Fruit fly (Drosophila melanogaster) whole organism, embryonic: ENCODE measurements around the gene CG5810.
A peak's percentile ranks its signal among the peaks of the same experiment; 100 is the strongest.

ENCODE experiments used
- Ada2b ChIP-seq: fragments of 200-800 bp; sonication (Bioruptor generic); IDR thresholded peaks from 2 replicates; pipeline ENCODE4 v1.3.6; 2022; ENCODE audit warnings: missing biosample characterization, missing genetic modification characterization
- BtbVII ChIP-seq: fragments of 200-800 bp; sonication (Bioruptor generic); optimal IDR thresholded peaks from 3 replicates; lab custom pipeline; 2017; ENCODE audit warnings: missing biosample characterization, mild to moderate bottlenecking, missing genetic modification characterization
- CG10654 ChIP-seq: fragments of 200-800 bp; sonication (Bioruptor generic); optimal IDR thresholded peaks from 2 replicates; lab custom pipeline; 2016; ENCODE audit warnings: missing biosample characterization, missing genetic modification characterization
- CG11695 ChIP-seq: fragments of 200-800 bp; sonication (Bioruptor generic); IDR thresholded peaks from 3 replicates; pipeline ENCODE4 v1.3.6; 2022; ENCODE audit warnings: missing biosample characterization, missing genetic modification characterization
- CG1603 ChIP-seq: fragments of 200-800 bp; sonication (Bioruptor generic); optimal IDR thresholded peaks from 2 replicates; lab custom pipeline; 2019; ENCODE audit warnings: missing biosample characterization, mild to moderate bottlenecking, missing genetic modification characterization, moderate library complexity
- CG17361 ChIP-seq: fragments of 200-800 bp; sonication (Bioruptor generic); IDR thresholded peaks from 3 replicates; pipeline ENCODE4 v1.3.6; 2022; ENCODE audit warnings: missing biosample characterization, missing genetic modification characterization
- CG2712 ChIP-seq: fragments of 200-800 bp; optimal IDR thresholded peaks from 3 replicates; lab custom pipeline; 2019; ENCODE audit warnings: missing biosample characterization, mild to moderate bottlenecking, missing genetic modification characterization, moderate library complexity
- CG34224 ChIP-seq: fragments of 200-800 bp; sonication (Bioruptor generic); IDR thresholded peaks from 3 replicates; pipeline ENCODE4 v1.3.6; 2022; ENCODE audit warnings: missing biosample characterization, missing genetic modification characterization; ENCODE audit not compliant: partially characterized antibody
- CG4617 ChIP-seq: fragments of 200-800 bp; sonication (Bioruptor generic); optimal IDR thresholded peaks from 3 replicates; lab custom pipeline; 2016; ENCODE audit warnings: missing biosample characterization, missing genetic modification characterization, borderline replicate concordance
- CG4730 ChIP-seq: fragments of 200-800 bp; sonication (Bioruptor generic); IDR thresholded peaks from 2 replicates; pipeline ENCODE4 v1.3.6; 2022; ENCODE audit warnings: missing biosample characterization, missing genetic modification characterization
- CG6813 ChIP-seq: fragments of 200-800 bp; sonication (Bioruptor generic); optimal IDR thresholded peaks from 2 replicates; lab custom pipeline; 2017; ENCODE audit warnings: missing biosample characterization, missing genetic modification characterization, mild to moderate bottlenecking, moderate library complexity, missing genetic modification reagents
- Dip2 ChIP-seq: fragments of 200-800 bp; sonication (Bioruptor generic); IDR thresholded peaks from 2 replicates; pipeline ENCODE4 v1.3.6; 2022; ENCODE audit warnings: missing biosample characterization, missing genetic modification characterization
- E2f2 ChIP-seq: fragments of 200-800 bp; sonication (Bioruptor generic); IDR thresholded peaks from 2 replicates; pipeline ENCODE4 v1.3.6; 2022; ENCODE audit warnings: missing biosample characterization, missing genetic modification characterization
- ERR ChIP-seq: fragments of 200-800 bp; sonication (Bioruptor generic); optimal IDR thresholded peaks from 2 replicates; lab custom pipeline; 2016; ENCODE audit warnings: missing biosample characterization, missing genetic modification characterization
- Ets97D ChIP-seq: fragments of 200-800 bp; sonication (Bioruptor generic); optimal IDR thresholded peaks from 3 replicates; lab custom pipeline; 2016; ENCODE audit warnings: missing biosample characterization, missing genetic modification characterization
- HHEX ChIP-seq: fragments of 200-800 bp; sonication (Bioruptor generic); optimal IDR thresholded peaks from 3 replicates; lab custom pipeline; 2017; ENCODE audit warnings: missing biosample characterization, mild to moderate bottlenecking, missing genetic modification characterization, missing genetic modification reagents
- Hand ChIP-seq: fragments of 200-800 bp; sonication (Bioruptor generic); optimal IDR thresholded peaks from 2 replicates; lab custom pipeline; 2017; ENCODE audit warnings: mild to moderate bottlenecking, missing biosample characterization, missing genetic modification reagents, missing genetic modification characterization
- HmgZ ChIP-seq: fragments of 200-800 bp; sonication (Bioruptor generic); optimal IDR thresholded peaks from 2 replicates; lab custom pipeline; 2018; ENCODE audit warnings: missing biosample characterization, mild to moderate bottlenecking, missing genetic modification characterization
- Kr ChIP-seq: fragments of 200-800 bp; sonication (Bioruptor generic); optimal IDR thresholded peaks from 2 replicates; lab custom pipeline; 2017; ENCODE audit warnings: missing biosample characterization, mild to moderate bottlenecking, missing genetic modification characterization
- MESR4 ChIP-seq: fragments of 200-800 bp; sonication (Bioruptor generic); optimal IDR thresholded peaks from 2 replicates; lab custom pipeline; 2018; ENCODE audit warnings: missing biosample characterization, mild to moderate bottlenecking, missing genetic modification characterization, moderate library complexity
- Med ChIP-seq: fragments of 200-800 bp; sonication (Bioruptor generic); peaks from one replicate; lab custom pipeline; 2016; ENCODE audit warnings: missing biosample characterization, missing genetic modification characterization, mild to moderate bottlenecking, inconsistent platforms, moderate library complexity
- NC2β ChIP-seq: fragments of 200-800 bp; sonication (Bioruptor generic); optimal IDR thresholded peaks from 2 replicates; lab custom pipeline; 2016; ENCODE audit warnings: missing biosample characterization, missing genetic modification characterization
- Neu2 ChIP-seq: fragments of 200-800 bp; sonication (Bioruptor generic); optimal IDR thresholded peaks from 3 replicates; lab custom pipeline; 2016; ENCODE audit warnings: missing biosample characterization, missing genetic modification characterization, borderline replicate concordance
- Nf-YB ChIP-seq: fragments of 200-800 bp; sonication (Bioruptor generic); optimal IDR thresholded peaks from 3 replicates; lab custom pipeline; 2019; ENCODE audit warnings: missing biosample characterization, mild to moderate bottlenecking, missing genetic modification characterization, moderate library complexity
- Scr ChIP-seq: fragments of 200-800 bp; sonication (Bioruptor generic); IDR thresholded peaks from 2 replicates; pipeline ENCODE4 v1.3.6; 2022; ENCODE audit warnings: missing biosample characterization, missing genetic modification characterization; ENCODE audit not compliant: partially characterized antibody
- Side ChIP-seq: fragments of 200-800 bp; sonication (Bioruptor generic); optimal IDR thresholded peaks from 2 replicates; lab custom pipeline; 2016; ENCODE audit warnings: missing biosample characterization, missing genetic modification characterization
- Six4 ChIP-seq: fragments of 200-800 bp; sonication (Bioruptor generic); optimal IDR thresholded peaks from 2 replicates; lab custom pipeline; 2016; ENCODE audit warnings: missing biosample characterization, missing genetic modification characterization
- YL-1 ChIP-seq: fragments of 200-800 bp; sonication (Bioruptor generic); optimal IDR thresholded peaks from 3 replicates; lab custom pipeline; 2017; ENCODE audit warnings: missing biosample characterization, mild to moderate bottlenecking, missing genetic modification characterization
- ase ChIP-seq: fragments of 200-800 bp; sonication (Bioruptor generic); IDR thresholded peaks from 3 replicates; pipeline ENCODE4 v1.3.6; 2022; ENCODE audit warnings: missing biosample characterization, missing genetic modification characterization
- bcd ChIP-seq: fragments of 200-800 bp; sonication (Bioruptor generic); optimal IDR thresholded peaks from 2 replicates; lab custom pipeline; 2017; ENCODE audit warnings: missing biosample characterization, mild to moderate bottlenecking, missing genetic modification characterization
- bowl ChIP-seq: fragments of 200-800 bp; sonication (Bioruptor generic); IDR thresholded peaks from 2 replicates; pipeline ENCODE4 v1.3.6; 2022; ENCODE audit warnings: missing biosample characterization, missing genetic modification characterization
- chm ChIP-seq: fragments of 200-800 bp; sonication (Bioruptor generic); IDR thresholded peaks from 2 replicates; pipeline ENCODE4 v1.3.6; 2022; ENCODE audit warnings: missing biosample characterization, missing genetic modification characterization
- crc ChIP-seq: fragments of 200-800 bp; sonication (Bioruptor generic); optimal IDR thresholded peaks from 2 replicates; lab custom pipeline; 2016; ENCODE audit warnings: missing biosample characterization, missing genetic modification characterization
- disco-r ChIP-seq: fragments of 200-800 bp; sonication (Bioruptor generic); optimal IDR thresholded peaks from 2 replicates; lab custom pipeline; 2016; ENCODE audit warnings: missing biosample characterization, missing genetic modification characterization
- dysf ChIP-seq: fragments of 200-800 bp; sonication (Bioruptor generic); IDR thresholded peaks from 3 replicates; pipeline ENCODE4 v1.3.6; 2022; ENCODE audit warnings: missing biosample characterization, missing genetic modification characterization
- fd3F ChIP-seq: fragments of 200-800 bp; sonication (Bioruptor generic); optimal IDR thresholded peaks from 2 replicates; lab custom pipeline; 2018; ENCODE audit warnings: missing biosample characterization, mild to moderate bottlenecking, missing genetic modification characterization, moderate library complexity
- grn ChIP-seq: fragments of 200-800 bp; sonication (Bioruptor generic); optimal IDR thresholded peaks from 3 replicates; lab custom pipeline; 2017; ENCODE audit warnings: missing biosample characterization, missing genetic modification characterization
- gro ChIP-seq: fragments of 200-800 bp; sonication (Bioruptor generic); optimal IDR thresholded peaks from 2 replicates; lab custom pipeline; 2016; ENCODE audit warnings: missing biosample characterization, missing genetic modification characterization
- hbn ChIP-seq: fragments of 200-800 bp; sonication (Bioruptor generic); IDR thresholded peaks from 2 replicates; pipeline ENCODE4 v1.3.6; 2022; ENCODE audit warnings: missing biosample characterization, missing genetic modification characterization; ENCODE audit not compliant: partially characterized antibody
- hth ChIP-seq: fragments of >200 bp; optimal IDR thresholded peaks from 2 replicates; lab custom pipeline; 2017; ENCODE audit warnings: inconsistent platforms
- lbe ChIP-seq: fragments of 200-800 bp; sonication (Bioruptor generic); optimal IDR thresholded peaks from 2 replicates; lab custom pipeline; 2016; ENCODE audit warnings: missing biosample characterization, mild to moderate bottlenecking, missing genetic modification characterization
- nau ChIP-seq: fragments of 200-800 bp; sonication (Bioruptor generic); optimal IDR thresholded peaks from 3 replicates; lab custom pipeline; 2017; ENCODE audit warnings: missing biosample characterization, mild to moderate bottlenecking, missing genetic modification characterization, missing genetic modification reagents
- nerfin-2 ChIP-seq: fragments of 200-800 bp; sonication (Bioruptor generic); IDR thresholded peaks from 2 replicates; pipeline ENCODE4 v1.3.6; 2022; ENCODE audit warnings: missing biosample characterization, missing genetic modification characterization; ENCODE audit not compliant: partially characterized antibody
- p53 ChIP-seq: fragments of 200-800 bp; sonication (Bioruptor generic); optimal IDR thresholded peaks from 2 replicates; lab custom pipeline; 2016; ENCODE audit warnings: missing biosample characterization, missing genetic modification characterization
- peb ChIP-seq: fragments of 200-800 bp; sonication (Bioruptor generic); IDR thresholded peaks from 2 replicates; pipeline ENCODE4 v1.3.6; 2022; ENCODE audit warnings: missing biosample characterization, missing genetic modification characterization
- pho ChIP-seq: fragments of 200-800 bp; sonication (Bioruptor generic); optimal IDR thresholded peaks from 2 replicates; lab custom pipeline; 2016; ENCODE audit warnings: missing biosample characterization, missing genetic modification characterization
- pum ChIP-seq: fragments of 200-800 bp; sonication (Bioruptor generic); optimal IDR thresholded peaks from 2 replicates; lab custom pipeline; 2016; ENCODE audit warnings: missing biosample characterization, missing genetic modification characterization
- repo ChIP-seq: fragments of 200-800 bp; sonication (Bioruptor generic); optimal IDR thresholded peaks from 2 replicates; lab custom pipeline; 2016; ENCODE audit warnings: missing biosample characterization, missing genetic modification characterization
- row ChIP-seq: fragments of 200-800 bp; sonication (Bioruptor generic); IDR thresholded peaks from 3 replicates; pipeline ENCODE4 v1.3.6; 2022; ENCODE audit warnings: missing biosample characterization, missing genetic modification characterization
- salm ChIP-seq: fragments of 200-800 bp; sonication (Bioruptor generic); optimal IDR thresholded peaks from 2 replicates; lab custom pipeline; 2018; ENCODE audit warnings: missing biosample characterization, mild to moderate bottlenecking, missing genetic modification characterization
- sens ChIP-seq: fragments of 200-800 bp; sonication (Bioruptor generic); peaks from one replicate; lab custom pipeline; 2016; ENCODE audit warnings: missing biosample characterization, missing genetic modification characterization
- unpg ChIP-seq: fragments of 200-800 bp; sonication (Bioruptor generic); optimal IDR thresholded peaks from 3 replicates; lab custom pipeline; 2018; ENCODE audit warnings: missing biosample characterization, mild to moderate bottlenecking, missing genetic modification characterization, moderate library complexity
- zfh2 ChIP-seq: fragments of 200-800 bp; sonication (Bioruptor generic); optimal IDR thresholded peaks from 2 replicates; lab custom pipeline; 2016; ENCODE audit warnings: missing biosample characterization, missing genetic modification characterization

Gene CG5810

DNA sequence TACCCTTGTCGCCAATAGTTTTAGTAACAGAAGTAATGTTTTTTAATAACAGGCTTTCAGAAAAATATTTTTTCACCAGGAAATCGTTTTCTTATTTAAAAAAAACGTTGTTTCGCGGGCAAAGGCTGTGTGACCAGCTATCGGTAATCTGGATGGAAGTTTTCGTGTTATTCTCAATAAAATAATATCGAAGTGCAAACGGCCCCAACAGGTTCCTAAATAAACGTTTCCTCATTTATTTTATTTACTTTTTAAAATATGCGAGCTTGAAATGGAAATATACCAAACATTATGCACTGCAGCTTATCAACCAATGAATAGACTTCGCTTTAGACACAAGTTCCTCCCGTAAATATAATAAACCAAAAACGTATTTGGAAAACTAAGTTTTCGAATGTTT is 33.5 kb upstream of the CG5810 start, which contains the start of gene Ice2 (continued):
- TF ChIP-seq Scr (GFP tag; lab: Robert Waterston, UW) (peak; percentile 35), CG17361 (GFP tag; lab: Robert Waterston, UW) (no peak), HmgZ (tag; lab: Kevin White, UChicago) (no peak), unpg (GFP tag; lab: Kevin White, UChicago) (no peak), peb (no peak), BtbVII (GFP tag; lab: Kevin White, UChicago) (no peak), lbe (GFP tag; lab: Kevin White, UChicago) (peak; percentile 37), CG10654 (GFP tag; lab: Kevin White, UChicago) (no peak), Med (GFP tag; lab: Kevin White, UChicago) (peak; percentile 76), disco-r (GFP tag; lab: Kevin White, UChicago) (no peak), Side (GFP tag; lab: Kevin White, UChicago) (no peak), Kr (no peak), nau (GFP tag; lab: Kevin White, UChicago) (no peak), salm (tag; lab: Kevin White, UChicago) (no peak), dysf (no peak), grn (GFP tag; lab: Kevin White, UChicago) (no peak), NC2β (no peak), HHEX (no peak), pum (GFP tag; lab: Kevin White, UChicago) (no peak), chm (GFP tag; lab: Robert Waterston, UW) (no peak), YL-1 (GFP tag; lab: Kevin White, UChicago) (peak; percentile 14), repo (GFP tag; lab: Kevin White, UChicago) (no peak), CG6813 (GFP tag; lab: Kevin White, UChicago) (no peak), CG1603 (tag; lab: Kevin White, UChicago) (peak; percentile 49), fd3F (GFP tag; lab: Kevin White, UChicago) (no peak), crc (GFP tag; lab: Kevin White, UChicago) (no peak), Nf-YB (GFP tag; lab: Kevin White, UChicago) (no peak), CG2712 (tag; lab: Kevin White, UChicago) (peak; percentile 44), row (peak; percentile 34; the same call in 1 of the 3 replicates), Ets97D (GFP tag; lab: Kevin White, UChicago) (peak; percentile 61), pho (GFP tag; lab: Kevin White, UChicago) (no peak), Hand (GFP tag; lab: Kevin White, UChicago) (no peak), CG11695 (no peak), ERR (no peak), Dip2 (GFP tag; lab: Robert Waterston, UW) (no peak), MESR4 (GFP tag; lab: Kevin White, UChicago) (peak; percentile 23), gro (GFP tag; lab: Kevin White, UChicago) (no peak), hth (no peak), hbn (GFP tag; lab: Robert Waterston, UW) (no peak), sens (peak; percentile 74), Six4 (GFP tag; lab: Kevin White, UChicago) (no peak), zfh2 (no peak), Ada2b (GFP tag; lab: Robert Waterston, UW) (no peak), bowl (no peak), CG34224 (GFP tag; lab: Robert Waterston, UW) (no peak), CG4617 (GFP tag; lab: Kevin White, UChicago) (peak; percentile 56), nerfin-2 (GFP tag; lab: Robert Waterston, UW) (no peak), E2f2 (GFP tag; lab: Robert Waterston, UW) (peak; percentile 96), Neu2 (no peak), CG4730 (GFP tag; lab: Robert Waterston, UW) (no peak), bcd (GFP tag; lab: Kevin White, UChicago) (no peak), p53 (no peak), ase (GFP tag; lab: Robert Waterston, UW) (no peak)
